Fruit fly (Drosophila melanogaster) whole organism, wandering third instar larva: ENCODE results near the gene BORCS5.

ENCODE experiments used
- Abd-B ChIP-seq: fragments of >200 bp; optimal IDR thresholded peaks from 2 replicates; lab custom pipeline; 2017; ENCODE audit warnings: missing biosample characterization, missing genetic modification characterization
- CG32264 ChIP-seq: fragments of 200-800 bp; sonication (Bioruptor generic); optimal IDR thresholded peaks from 2 replicates; lab custom pipeline; 2016; ENCODE audit warnings: missing biosample characterization, missing genetic modification characterization
- CG9705 ChIP-seq: fragments of 200-800 bp; sonication (Bioruptor generic); optimal IDR thresholded peaks from 2 replicates; lab custom pipeline; 2018; ENCODE audit warnings: missing biosample characterization, mild to moderate bottlenecking, missing genetic modification characterization
- CrebA ChIP-seq: fragments of 200-800 bp; sonication (Bioruptor generic); optimal IDR thresholded peaks from 2 replicates; lab custom pipeline; 2016; ENCODE audit warnings: missing biosample characterization, mild to moderate bottlenecking, missing genetic modification characterization, borderline replicate concordance
- Dfd ChIP-seq: fragments of >200 bp; optimal IDR thresholded peaks from 2 replicates; lab custom pipeline; 2017; ENCODE audit warnings: missing biosample characterization, missing genetic modification characterization
- Dif ChIP-seq: fragments of 200-275, 200-300 bp; sonication (Bioruptor generic); optimal IDR thresholded peaks from 2 replicates; lab custom pipeline; 2018; ENCODE audit warnings: missing biosample characterization, missing genetic modification characterization; ENCODE audit not compliant: partially characterized antibody
- GATAd ChIP-seq: sonication (Bioruptor generic); optimal IDR thresholded peaks from 2 replicates; lab custom pipeline; 2016; ENCODE audit warnings: missing biosample characterization, missing genetic modification characterization
- HLH106 ChIP-seq: fragments of 200-800 bp; optimal IDR thresholded peaks from 3 replicates; lab custom pipeline; 2019; ENCODE audit warnings: missing biosample characterization, mild to moderate bottlenecking, missing genetic modification characterization, moderate library complexity
- Hnf4 ChIP-seq: fragments of 200-800 bp; sonication (Bioruptor generic); optimal IDR thresholded peaks from 2 replicates; lab custom pipeline; 2016; ENCODE audit warnings: missing biosample characterization, mild to moderate bottlenecking, missing genetic modification characterization
- Hr78 ChIP-seq: fragments of >200 bp; optimal IDR thresholded peaks from 2 replicates; lab custom pipeline; 2017; ENCODE audit warnings: missing biosample characterization, missing genetic modification characterization
- Hr83 ChIP-seq: fragments of 200-300 bp; sonication (Bioruptor generic); optimal IDR thresholded peaks from 2 replicates; lab custom pipeline; 2016; ENCODE audit warnings: missing biosample characterization, mild to moderate bottlenecking, missing genetic modification characterization, moderate library complexity; ENCODE audit not compliant: poor library complexity, severe bottlenecking
- Jra ChIP-seq: sonication (Bioruptor generic); optimal IDR thresholded peaks from 2 replicates; lab custom pipeline; 2016; ENCODE audit warnings: missing biosample characterization, missing genetic modification characterization
- Mio ChIP-seq: sonication (Bioruptor generic); optimal IDR thresholded peaks from 2 replicates; lab custom pipeline; 2016; ENCODE audit warnings: missing biosample characterization, missing genetic modification characterization
- Myc ChIP-seq: fragments of >200 bp; optimal IDR thresholded peaks from 2 replicates; lab custom pipeline; 2017
- N ChIP-seq: fragments of >200 bp; optimal IDR thresholded peaks from 2 replicates; lab custom pipeline; 2018; ENCODE audit warnings: missing biosample characterization, missing external identifiers, missing genetic modification characterization
- OdsH ChIP-seq: fragments of 200-800 bp; sonication (Bioruptor generic); optimal IDR thresholded peaks from 2 replicates; lab custom pipeline; 2016; ENCODE audit warnings: missing biosample characterization, mild to moderate bottlenecking, missing genetic modification characterization
- Rel ChIP-seq, 2 experiments: fragments of 200-800 bp; sonication (Bioruptor generic) in 1 of 2; optimal IDR thresholded peaks; 2 replicates in 1 of 2; 3 replicates in 1 of 2; lab custom pipeline; 2016 to 2019; ENCODE audit warnings: mild to moderate bottlenecking in 2 of 2, missing biosample characterization in 2 of 2, missing genetic modification characterization in 2 of 2, moderate library complexity in 1 of 2
- Sp1 ChIP-seq: fragments of 200-800 bp; sonication (Bioruptor generic); optimal IDR thresholded peaks from 3 replicates; lab custom pipeline; 2019; ENCODE audit warnings: missing biosample characterization, mild to moderate bottlenecking, missing genetic modification characterization, moderate library complexity
- Vsx2 ChIP-seq: fragments of 200-300, 225-300 bp; sonication (Bioruptor generic); optimal IDR thresholded peaks from 2 replicates; lab custom pipeline; 2018; ENCODE audit warnings: missing biosample characterization, missing genetic modification characterization; ENCODE audit not compliant: partially characterized antibody
- br ChIP-seq: fragments of 200-800 bp; sonication (Bioruptor generic); optimal IDR thresholded peaks from 2 replicates; lab custom pipeline; 2016; ENCODE audit warnings: missing biosample characterization, missing genetic modification characterization
- brk ChIP-seq: fragments of 200-800 bp; sonication (Bioruptor generic); optimal IDR thresholded peaks from 2 replicates; lab custom pipeline; 2016; ENCODE audit warnings: missing biosample characterization, mild to moderate bottlenecking, missing genetic modification characterization
- dl ChIP-seq, 2 experiments: fragments of 175-275, 200-275 bp in 1 of 2; fragments of 200-275 bp in 1 of 2; sonication (Bioruptor generic); optimal IDR thresholded peaks; lab custom pipeline; 2018; ENCODE audit warnings: mild to moderate bottlenecking in 2 of 2, missing biosample characterization in 2 of 2, missing genetic modification characterization in 2 of 2, moderate library complexity in 2 of 2; ENCODE audit not compliant: partially characterized antibody in 2 of 2, insufficient read depth in 1 of 2
- dmrt93B ChIP-seq: fragments of 200-800 bp; sonication (Bioruptor generic); optimal IDR thresholded peaks from 2 replicates; lab custom pipeline; 2018; ENCODE audit warnings: missing biosample characterization, mild to moderate bottlenecking, missing genetic modification characterization
- dsf ChIP-seq: sonication (Bioruptor generic); optimal IDR thresholded peaks from 2 replicates; lab custom pipeline; 2016; ENCODE audit warnings: missing biosample characterization, missing genetic modification characterization, borderline replicate concordance
- ey ChIP-seq: fragments of 200-800 bp; sonication (Bioruptor generic); optimal IDR thresholded peaks from 2 replicates; lab custom pipeline; 2016; ENCODE audit warnings: missing biosample characterization, missing genetic modification characterization
- foxo ChIP-seq, 2 experiments: fragments of 200-800 bp; sonication (Bioruptor generic); optimal IDR thresholded peaks; 2 replicates in 1 of 2; 3 replicates in 1 of 2; lab custom pipeline; 2016 to 2017; ENCODE audit warnings: missing biosample characterization in 2 of 2, missing genetic modification characterization in 2 of 2
- fru ChIP-seq: fragments of 200-800 bp; sonication (Bioruptor generic); optimal IDR thresholded peaks from 3 replicates; lab custom pipeline; 2016; ENCODE audit warnings: missing biosample characterization, mild to moderate bottlenecking, missing genetic modification characterization
- h ChIP-seq: fragments of 200-800 bp; sonication (Bioruptor generic); optimal IDR thresholded peaks from 3 replicates; lab custom pipeline; 2016; ENCODE audit warnings: missing biosample characterization, mild to moderate bottlenecking, missing genetic modification characterization
- jim ChIP-seq: fragments of 175-275, 200-325 bp; sonication (Bioruptor generic); optimal IDR thresholded peaks from 2 replicates; lab custom pipeline; 2016; ENCODE audit warnings: missing biosample characterization, mild to moderate bottlenecking, missing genetic modification characterization
- lola ChIP-seq: fragments of >200 bp; optimal IDR thresholded peaks from 2 replicates; lab custom pipeline; 2017; ENCODE audit warnings: missing biosample characterization, missing genetic modification characterization
- pan ChIP-seq: fragments of >200 bp; optimal IDR thresholded peaks from 2 replicates; lab custom pipeline; 2017
- psq ChIP-seq: fragments of 200-800 bp; sonication (Bioruptor generic); optimal IDR thresholded peaks from 3 replicates; lab custom pipeline; 2017; ENCODE audit warnings: missing biosample characterization, mild to moderate bottlenecking, missing genetic modification characterization, moderate library complexity
- rgr ChIP-seq: fragments of 200-800 bp; sonication (Bioruptor generic); optimal IDR thresholded peaks from 3 replicates; lab custom pipeline; 2016; ENCODE audit warnings: missing biosample characterization, mild to moderate bottlenecking, missing genetic modification characterization
- sage ChIP-seq: fragments of 200-800 bp; sonication (Bioruptor generic); optimal IDR thresholded peaks from 2 replicates; lab custom pipeline; 2016; ENCODE audit warnings: missing biosample characterization, mild to moderate bottlenecking, missing genetic modification characterization
- sv ChIP-seq: fragments of 200-800 bp; sonication (Bioruptor generic); optimal IDR thresholded peaks from 3 replicates; lab custom pipeline; 2016; ENCODE audit warnings: missing biosample characterization, missing genetic modification characterization
- tai ChIP-seq: sonication (Bioruptor generic); optimal IDR thresholded peaks from 2 replicates; lab custom pipeline; 2016; ENCODE audit warnings: missing biosample characterization, missing genetic modification characterization
- usp ChIP-seq: fragments of >200 bp; optimal IDR thresholded peaks from 2 replicates; lab custom pipeline; 2017; ENCODE audit warnings: missing biosample characterization, missing genetic modification characterization
- woc ChIP-seq: sonication (Bioruptor generic); optimal IDR thresholded peaks from 2 replicates; lab custom pipeline; 2016; ENCODE audit warnings: missing biosample characterization, mild to moderate bottlenecking, missing genetic modification characterization

BORCS5 gene

DNA sequence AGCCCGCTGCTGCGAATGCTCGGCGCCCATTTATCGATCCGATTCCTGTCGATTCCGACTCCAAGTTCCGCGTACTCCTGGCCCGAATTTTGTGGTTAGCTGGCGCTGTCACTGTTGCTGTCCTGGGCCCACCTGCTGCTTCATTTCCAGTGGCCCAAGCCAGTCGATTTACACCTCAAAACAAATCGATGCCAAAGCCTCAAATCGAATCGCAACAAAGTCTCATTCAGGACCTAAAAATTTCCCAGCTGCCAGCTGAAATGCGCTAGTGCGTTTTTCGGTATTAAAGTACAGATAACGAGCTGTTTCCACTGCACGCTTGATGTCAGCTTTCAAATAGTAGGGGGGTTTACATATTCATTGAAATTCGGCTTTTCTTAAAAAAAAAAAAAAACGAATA is at the start of gene BORCS5:
Gene BORCS5, minus strand, starts transcription at position 263 of the 400 bp plus-strand sequence.
- TF ChIP-seq N (GFP tag; lab: Kevin White, UChicago), result peak; percentile 85
- no peak for TF ChIP-seq Rel (GFP tag; optimal IDR thresholded peaks at IDR 0.05; lab: Kevin White, UChicago)
- TF ChIP-seq Rel (tag; optimal IDR thresholded peaks at IDR 0.05; lab: Kevin White, UChicago), result peak; percentile 86
- TF ChIP-seq Hr78 (GFP tag; lab: Kevin White, UChicago), result peak; percentile 4
- TF ChIP-seq woc, result no peak

DNA sequence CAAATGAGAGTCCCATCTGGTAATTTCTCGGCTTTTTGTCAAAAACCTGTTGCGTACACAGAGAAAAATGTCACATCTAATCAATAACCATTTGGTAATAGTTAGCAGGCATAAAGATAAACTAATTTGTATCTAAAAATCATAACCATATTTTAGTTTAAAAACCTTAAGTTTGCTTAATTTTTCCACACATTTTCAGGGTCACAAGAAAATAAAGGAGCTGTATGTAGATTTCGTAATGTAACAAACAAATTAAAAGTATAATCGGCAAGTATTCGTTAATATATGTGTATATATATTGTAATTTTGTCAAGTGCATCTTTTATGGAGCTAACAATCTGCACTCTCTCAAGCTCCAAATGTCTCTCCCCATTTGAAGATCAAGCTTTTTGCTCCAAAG is 48.4 kb upstream of the BORCS5 start:
- TF ChIP-seq Myc (lab: Kevin White, UChicago), result no peak
- no peak for TF ChIP-seq N (GFP tag; lab: Kevin White, UChicago)
- no peak for TF ChIP-seq dsf (GFP tag; lab: Kevin White, UChicago)
- TF ChIP-seq Dfd, result no peak
- TF ChIP-seq Hnf4, result peak; percentile 77
- no peak for TF ChIP-seq GATAd (GFP tag; lab: Kevin White, UChicago)
- TF ChIP-seq rgr (GFP tag; lab: Kevin White, UChicago), result peak; percentile 81
- TF ChIP-seq usp (GFP tag; lab: Kevin White, UChicago), result no peak
- no peak for TF ChIP-seq sage
- peak; percentile 24 for TF ChIP-seq Jra (GFP tag; lab: Kevin White, UChicago)
- TF ChIP-seq pan (lab: Kevin White, UChicago), result no peak
- TF ChIP-seq Sp1, result peak; percentile 93
- no peak for TF ChIP-seq jim (GFP tag; lab: Kevin White, UChicago)
- TF ChIP-seq br (GFP tag; lab: Kevin White, UChicago), result peak; percentile 74
- no peak for TF ChIP-seq Rel (GFP tag; optimal IDR thresholded peaks at IDR 0.05; lab: Kevin White, UChicago)
- TF ChIP-seq Rel (tag; optimal IDR thresholded peaks at IDR 0.05; lab: Kevin White, UChicago), result peak; percentile 69
- peak; percentile 69 for TF ChIP-seq woc
- peak; percentile 72 for TF ChIP-seq sv (GFP tag; lab: Kevin White, UChicago)
- TF ChIP-seq CG9705 (GFP tag; lab: Kevin White, UChicago), result peak; percentile 83
- TF ChIP-seq tai (GFP tag; lab: Kevin White, UChicago), result no peak
- peak; percentile 71 for TF ChIP-seq brk (GFP tag; lab: Kevin White, UChicago)
- no peak for TF ChIP-seq Abd-B (GFP tag; lab: Kevin White, UChicago)
- TF ChIP-seq OdsH (GFP tag; lab: Kevin White, UChicago), result peak; percentile 87
- no peak for TF ChIP-seq dl (GFP tag; optimal IDR thresholded peaks at IDR 0.05; lab: Kevin White, UChicago; ENCODE audit: insufficient read depth in 1 of 2, partially characterized antibody in 2 of 2)
- peak; percentile 85 for TF ChIP-seq fru (GFP tag; lab: Kevin White, UChicago)
- peak; percentile 92 for TF ChIP-seq HLH106 (tag; lab: Kevin White, UChicago)
- TF ChIP-seq foxo (GFP tag; optimal IDR thresholded peaks at IDR 0.05; lab: Kevin White, UChicago), result peak in 1 of 2 experiments; percentile 85
- no peak for TF ChIP-seq Dif (GFP tag; lab: Kevin White, UChicago)
- peak; percentile 75 for TF ChIP-seq ey
- TF ChIP-seq Hr83 (GFP tag; lab: Kevin White, UChicago), result no peak
- TF ChIP-seq lola, result no peak
- TF ChIP-seq Hr78 (GFP tag; lab: Kevin White, UChicago), result no peak
- TF ChIP-seq h (GFP tag; lab: Kevin White, UChicago), result peak; percentile 85
- peak; percentile 0 for TF ChIP-seq CG32264 (GFP tag; lab: Kevin White, UChicago)
- peak; percentile 72 for TF ChIP-seq dmrt93B (GFP tag; lab: Kevin White, UChicago)
- TF ChIP-seq CrebA (GFP tag; lab: Kevin White, UChicago), result peak; percentile 42
- TF ChIP-seq Vsx2, result no peak
- TF ChIP-seq psq (GFP tag; lab: Kevin White, UChicago), result peak; percentile 72
- no peak for TF ChIP-seq Mio (GFP tag; lab: Kevin White, UChicago)
